Worm (Caenorhabditis elegans) whole organism, young adult: ENCODE results near the gene umps-1.

Experiments
- T26A5.8 ChIP-seq: sonication (generic microtip); optimal IDR thresholded peaks from 2 replicates; lab custom pipeline; 2016; ENCODE audit warnings: missing genetic modification characterization, missing compliant biosample characterization
- ama-1 ChIP-seq, 3 experiments: fragments of 150-350 bp in 1 of 3; sonication (generic microtip) in 2 of 3; optimal IDR thresholded peaks; 2 replicates each; lab custom pipeline; 2014 to 2018; ENCODE audit warnings: missing biosample characterization in 2 of 3, missing genetic modification characterization in 2 of 3, missing genetic modification reagents in 2 of 3
- cebp-2 ChIP-seq: fragments of 200-800 bp; sonication (Bioruptor generic); IDR thresholded peaks from 2 replicates; pipeline ENCODE4 v1.3.6; 2022; ENCODE audit warnings: missing genetic modification characterization, missing compliant biosample characterization
- lag-1 ChIP-seq: fragments of 200-800 bp; sonication (Bioruptor generic); IDR thresholded peaks from 2 replicates; pipeline ENCODE4 v1.3.6; 2022; ENCODE audit warnings: missing genetic modification reagents, missing genetic modification characterization, missing compliant biosample characterization
- pha-4 ChIP-seq: fragments of 150-350 bp; sonication (generic microtip); optimal IDR thresholded peaks from 2 replicates; lab custom pipeline; 2014; ENCODE audit warnings: missing biosample characterization, missing genetic modification reagents, missing genetic modification characterization
- snpc-4 ChIP-seq, 5 experiments: fragments of 150-350 bp in 1 of 5; sonication (generic microtip) in 4 of 5; optimal IDR thresholded peaks; 2 replicates each; lab custom pipeline; 2014 to 2018; ENCODE audit warnings: missing genetic modification characterization in 5 of 5, missing biosample characterization in 3 of 5, antibody characterized with exemption in 2 of 5, mild to moderate bottlenecking in 2 of 5, missing compliant biosample characterization in 2 of 5, missing genotype in 2 of 5, moderate library complexity in 2 of 5, missing genetic modification reagents in 1 of 5
- unc-130 ChIP-seq: sonication (generic microtip); optimal IDR thresholded peaks from 2 replicates; lab custom pipeline; 2016; ENCODE audit warnings: missing genetic modification reagents, missing genetic modification characterization, missing compliant biosample characterization

DNA sequence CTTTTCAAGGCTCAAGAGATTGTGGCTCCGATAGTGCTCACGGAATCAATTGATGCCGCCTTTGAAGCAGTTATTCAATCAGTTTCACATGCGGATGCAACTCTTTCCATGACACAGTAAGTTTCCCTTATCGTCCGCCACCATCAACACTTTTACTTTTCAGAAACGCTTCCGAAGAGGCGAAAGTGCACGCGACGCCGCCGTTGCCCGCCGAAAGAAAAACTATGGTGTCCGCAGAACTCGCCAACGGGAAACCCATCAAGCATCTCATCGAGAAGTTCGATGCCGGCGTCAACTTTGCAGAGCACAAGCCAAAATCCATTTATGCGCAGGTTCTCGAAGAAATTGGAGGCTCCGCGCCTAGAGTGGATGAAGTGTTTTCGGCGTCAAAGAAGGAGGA lies 4.0 kb downstream of the umps-1 start:
- TF ChIP-seq ama-1 (optimal IDR thresholded peaks at IDR 0.05; lab: Kevin White, UChicago) = no peak
- TF ChIP-seq ama-1 (GFP tag; optimal IDR thresholded peaks at IDR 0.05; lab: Kevin White, UChicago) = no peak
- TF ChIP-seq T26A5.8 (tag; lab: Kevin White, UChicago) = no peak
- TF ChIP-seq snpc-4 (GFP tag; optimal IDR thresholded peaks at IDR 0.05; lab: Kevin White, UChicago) = no peak
- no peak for TF ChIP-seq snpc-4 (tag; optimal IDR thresholded peaks at IDR 0.05; lab: Kevin White, UChicago)
- no peak for TF ChIP-seq unc-130 (GFP tag; lab: Kevin White, UChicago)
- TF ChIP-seq cebp-2 (GFP tag; lab: Robert Waterston, UW) = no peak
- no peak for TF ChIP-seq lag-1 (GFP tag; lab: Robert Waterston, UW)
- TF ChIP-seq pha-4 (tag; lab: Kevin White, UChicago) = no peak
